Fruit fly (Drosophila melanogaster) whole organism, wandering third instar larva: Measurements from ENCODE around the gene p130CAS.

Source experiments
- Abd-B ChIP-seq: fragments of >200 bp; optimal IDR thresholded peaks from 2 replicates; lab custom pipeline; 2017; ENCODE audit warnings: missing biosample characterization, missing genetic modification characterization
- CG32264 ChIP-seq: fragments of 200-800 bp; sonication (Bioruptor generic); optimal IDR thresholded peaks from 2 replicates; lab custom pipeline; 2016; ENCODE audit warnings: missing biosample characterization, missing genetic modification characterization
- CG9705 ChIP-seq: fragments of 200-800 bp; sonication (Bioruptor generic); optimal IDR thresholded peaks from 2 replicates; lab custom pipeline; 2018; ENCODE audit warnings: missing biosample characterization, mild to moderate bottlenecking, missing genetic modification characterization
- Dfd ChIP-seq: fragments of >200 bp; optimal IDR thresholded peaks from 2 replicates; lab custom pipeline; 2017; ENCODE audit warnings: missing biosample characterization, missing genetic modification characterization
- Dif ChIP-seq: fragments of 200-275, 200-300 bp; sonication (Bioruptor generic); optimal IDR thresholded peaks from 2 replicates; lab custom pipeline; 2018; ENCODE audit warnings: missing biosample characterization, missing genetic modification characterization; ENCODE audit not compliant: partially characterized antibody
- HLH106 ChIP-seq: fragments of 200-800 bp; optimal IDR thresholded peaks from 3 replicates; lab custom pipeline; 2019; ENCODE audit warnings: missing biosample characterization, mild to moderate bottlenecking, missing genetic modification characterization, moderate library complexity
- Hr83 ChIP-seq: fragments of 200-300 bp; sonication (Bioruptor generic); optimal IDR thresholded peaks from 2 replicates; lab custom pipeline; 2016; ENCODE audit warnings: missing biosample characterization, mild to moderate bottlenecking, missing genetic modification characterization, moderate library complexity; ENCODE audit not compliant: poor library complexity, severe bottlenecking
- Jra ChIP-seq: sonication (Bioruptor generic); optimal IDR thresholded peaks from 2 replicates; lab custom pipeline; 2016; ENCODE audit warnings: missing biosample characterization, missing genetic modification characterization
- Mio ChIP-seq: sonication (Bioruptor generic); optimal IDR thresholded peaks from 2 replicates; lab custom pipeline; 2016; ENCODE audit warnings: missing biosample characterization, missing genetic modification characterization
- N ChIP-seq: fragments of >200 bp; optimal IDR thresholded peaks from 2 replicates; lab custom pipeline; 2018; ENCODE audit warnings: missing biosample characterization, missing external identifiers, missing genetic modification characterization
- OdsH ChIP-seq: fragments of 200-800 bp; sonication (Bioruptor generic); optimal IDR thresholded peaks from 2 replicates; lab custom pipeline; 2016; ENCODE audit warnings: missing biosample characterization, mild to moderate bottlenecking, missing genetic modification characterization
- Rel ChIP-seq, 2 experiments: fragments of 200-800 bp; sonication (Bioruptor generic) in 1 of 2; optimal IDR thresholded peaks; 2 replicates in 1 of 2; 3 replicates in 1 of 2; lab custom pipeline; 2016 to 2019; ENCODE audit warnings: mild to moderate bottlenecking in 2 of 2, missing biosample characterization in 2 of 2, missing genetic modification characterization in 2 of 2, moderate library complexity in 1 of 2
- br ChIP-seq: fragments of 200-800 bp; sonication (Bioruptor generic); optimal IDR thresholded peaks from 2 replicates; lab custom pipeline; 2016; ENCODE audit warnings: missing biosample characterization, missing genetic modification characterization
- brk ChIP-seq: fragments of 200-800 bp; sonication (Bioruptor generic); optimal IDR thresholded peaks from 2 replicates; lab custom pipeline; 2016; ENCODE audit warnings: missing biosample characterization, mild to moderate bottlenecking, missing genetic modification characterization
- dl ChIP-seq, 2 experiments: fragments of 175-275, 200-275 bp in 1 of 2; fragments of 200-275 bp in 1 of 2; sonication (Bioruptor generic); optimal IDR thresholded peaks; lab custom pipeline; 2018; ENCODE audit warnings: mild to moderate bottlenecking in 2 of 2, missing biosample characterization in 2 of 2, missing genetic modification characterization in 2 of 2, moderate library complexity in 2 of 2; ENCODE audit not compliant: partially characterized antibody in 2 of 2, insufficient read depth in 1 of 2
- dmrt93B ChIP-seq: fragments of 200-800 bp; sonication (Bioruptor generic); optimal IDR thresholded peaks from 2 replicates; lab custom pipeline; 2018; ENCODE audit warnings: missing biosample characterization, mild to moderate bottlenecking, missing genetic modification characterization
- dsf ChIP-seq: sonication (Bioruptor generic); optimal IDR thresholded peaks from 2 replicates; lab custom pipeline; 2016; ENCODE audit warnings: missing biosample characterization, missing genetic modification characterization, borderline replicate concordance
- ey ChIP-seq: fragments of 200-800 bp; sonication (Bioruptor generic); optimal IDR thresholded peaks from 2 replicates; lab custom pipeline; 2016; ENCODE audit warnings: missing biosample characterization, missing genetic modification characterization
- foxo ChIP-seq, 2 experiments: fragments of 200-800 bp; sonication (Bioruptor generic); optimal IDR thresholded peaks; 2 replicates in 1 of 2; 3 replicates in 1 of 2; lab custom pipeline; 2016 to 2017; ENCODE audit warnings: missing biosample characterization in 2 of 2, missing genetic modification characterization in 2 of 2
- h ChIP-seq: fragments of 200-800 bp; sonication (Bioruptor generic); optimal IDR thresholded peaks from 3 replicates; lab custom pipeline; 2016; ENCODE audit warnings: missing biosample characterization, mild to moderate bottlenecking, missing genetic modification characterization
- jim ChIP-seq: fragments of 175-275, 200-325 bp; sonication (Bioruptor generic); optimal IDR thresholded peaks from 2 replicates; lab custom pipeline; 2016; ENCODE audit warnings: missing biosample characterization, mild to moderate bottlenecking, missing genetic modification characterization
- lola ChIP-seq: fragments of >200 bp; optimal IDR thresholded peaks from 2 replicates; lab custom pipeline; 2017; ENCODE audit warnings: missing biosample characterization, missing genetic modification characterization
- pan ChIP-seq: fragments of >200 bp; optimal IDR thresholded peaks from 2 replicates; lab custom pipeline; 2017
- psq ChIP-seq: fragments of 200-800 bp; sonication (Bioruptor generic); optimal IDR thresholded peaks from 3 replicates; lab custom pipeline; 2017; ENCODE audit warnings: missing biosample characterization, mild to moderate bottlenecking, missing genetic modification characterization, moderate library complexity
- rgr ChIP-seq: fragments of 200-800 bp; sonication (Bioruptor generic); optimal IDR thresholded peaks from 3 replicates; lab custom pipeline; 2016; ENCODE audit warnings: missing biosample characterization, mild to moderate bottlenecking, missing genetic modification characterization
- sage ChIP-seq: fragments of 200-800 bp; sonication (Bioruptor generic); optimal IDR thresholded peaks from 2 replicates; lab custom pipeline; 2016; ENCODE audit warnings: missing biosample characterization, mild to moderate bottlenecking, missing genetic modification characterization
- tai ChIP-seq: sonication (Bioruptor generic); optimal IDR thresholded peaks from 2 replicates; lab custom pipeline; 2016; ENCODE audit warnings: missing biosample characterization, missing genetic modification characterization
- woc ChIP-seq: sonication (Bioruptor generic); optimal IDR thresholded peaks from 2 replicates; lab custom pipeline; 2016; ENCODE audit warnings: missing biosample characterization, mild to moderate bottlenecking, missing genetic modification characterization

p130CAS gene

DNA sequence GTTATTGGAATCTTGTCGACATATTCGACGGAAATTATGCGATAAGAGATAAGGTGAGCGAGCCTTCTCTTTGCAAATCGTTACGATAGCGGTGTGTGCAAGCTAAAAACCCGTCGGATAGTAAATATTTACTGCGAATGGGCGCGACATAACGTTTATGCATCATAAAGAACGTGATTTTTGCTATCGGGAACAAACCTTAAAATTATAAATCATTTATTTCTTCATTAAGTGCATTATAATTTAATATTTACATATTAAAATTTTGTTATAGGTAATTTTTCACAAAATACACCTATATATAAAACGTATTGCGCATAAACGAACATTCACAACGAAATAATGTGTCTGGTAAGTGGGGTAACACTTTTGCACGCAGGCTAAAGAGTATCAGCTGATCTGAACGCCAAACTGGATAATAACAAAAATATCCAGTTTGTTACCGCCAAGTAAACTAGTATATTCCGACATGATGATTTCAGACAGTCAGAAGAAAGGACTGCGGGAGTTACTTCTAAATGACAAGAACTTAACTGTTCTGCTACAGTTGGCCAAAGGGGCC lies 53.1 kb downstream of the p130CAS start, which contains the start of the genes Gk1 and CG13876 (continued):
- TF ChIP-seq HLH106 (peak; percentile 98), CG9705 (GFP tag; lab: Kevin White, UChicago) (peak; percentile 94), Abd-B (no peak), CG32264 (GFP tag; lab: Kevin White, UChicago) (peak; percentile 52), rgr (GFP tag; lab: Kevin White, UChicago) (peak; percentile 97), N (GFP tag; lab: Kevin White, UChicago) (no peak), dl (GFP tag; optimal IDR thresholded peaks at IDR 0.05; lab: Kevin White, UChicago; ENCODE audit: insufficient read depth in 1 of 2, partially characterized antibody in 2 of 2) (no peak), Jra (GFP tag; lab: Kevin White, UChicago) (peak; percentile 77), OdsH (GFP tag; lab: Kevin White, UChicago) (peak; percentile 96), pan (lab: Kevin White, UChicago) (no peak), br (no peak), dmrt93B (GFP tag; lab: Kevin White, UChicago) (no peak), dsf (GFP tag; lab: Kevin White, UChicago) (peak; percentile 51), Hr83 (GFP tag; lab: Kevin White, UChicago) (peak; percentile 21)

DNA sequence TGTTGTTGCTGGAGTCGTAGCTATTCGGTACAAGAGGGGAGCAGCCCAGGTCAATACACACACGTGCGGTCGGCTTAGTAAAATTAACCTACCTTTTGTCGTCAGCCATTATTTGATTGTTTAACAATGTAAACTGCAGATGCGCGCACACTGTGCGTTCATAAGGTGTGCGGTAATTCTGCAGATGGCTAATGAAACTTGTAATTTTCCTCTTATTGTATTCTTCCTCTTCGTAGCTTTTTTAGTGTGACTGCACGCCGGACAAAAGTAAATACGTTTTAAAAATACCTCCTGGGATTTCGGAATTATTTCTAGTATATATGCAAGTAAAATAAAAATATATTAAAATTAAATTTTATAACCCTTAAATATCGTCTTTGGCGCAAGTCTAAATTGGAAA lies 58.5 kb downstream of the p130CAS start, which contains the start of gene Prp4k:
Prp4k (minus strand) TSS at position 258 of the 400 bp plus-strand sequence.
- TF ChIP-seq psq (peak; percentile 21), foxo (GFP tag; optimal IDR thresholded peaks at IDR 0.05; lab: Kevin White, UChicago) (no peak), Rel (GFP tag; optimal IDR thresholded peaks at IDR 0.05; lab: Kevin White, UChicago) (no peak), Rel (tag; optimal IDR thresholded peaks at IDR 0.05; lab: Kevin White, UChicago) (peak; percentile 30), dmrt93B (GFP tag; lab: Kevin White, UChicago) (no peak)

DNA sequence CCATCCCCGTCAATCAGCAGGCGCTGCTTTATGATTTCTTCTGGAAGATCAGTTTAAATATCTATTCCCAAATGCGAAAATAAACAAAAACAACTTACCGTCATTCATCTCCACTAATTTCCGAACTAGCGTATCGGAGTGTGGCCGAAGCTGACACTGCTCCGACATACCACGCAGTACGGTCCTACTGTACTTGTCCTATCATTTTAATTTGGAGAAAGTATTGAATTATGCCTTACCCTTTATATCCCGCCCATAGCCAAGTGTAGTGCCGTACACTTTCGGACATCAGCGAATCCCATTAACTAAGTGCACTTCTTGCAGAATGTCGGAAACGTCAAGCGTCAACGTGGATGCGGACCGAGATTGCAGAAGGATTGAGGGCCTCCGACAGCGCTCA lies 59.8 kb downstream of the p130CAS start, which contains the start of the genes thoc7 and Dis3l2:
thoc7 (minus strand) TSS at position 168 of the 400 bp plus-strand sequence.
Dis3l2 (plus strand) TSS at position 190 of the 400 bp plus-strand sequence.
- no peak for TF ChIP-seq br
- no peak for TF ChIP-seq N (GFP tag; lab: Kevin White, UChicago)
- TF ChIP-seq foxo (GFP tag; optimal IDR thresholded peaks at IDR 0.05; lab: Kevin White, UChicago) = no peak
- no peak for TF ChIP-seq CG9705 (GFP tag; lab: Kevin White, UChicago)
- no peak for TF ChIP-seq Jra (GFP tag; lab: Kevin White, UChicago)
- TF ChIP-seq pan (lab: Kevin White, UChicago) = no peak
- TF ChIP-seq Mio (GFP tag; lab: Kevin White, UChicago) = no peak
- TF ChIP-seq psq = no peak
- no peak for TF ChIP-seq dl (GFP tag; optimal IDR thresholded peaks at IDR 0.05; lab: Kevin White, UChicago; ENCODE audit: insufficient read depth in 1 of 2, partially characterized antibody in 2 of 2)
- no peak for TF ChIP-seq brk (GFP tag; lab: Kevin White, UChicago)
- TF ChIP-seq h = no peak
- TF ChIP-seq CG32264 (GFP tag; lab: Kevin White, UChicago) = no peak
- no peak for TF ChIP-seq OdsH (GFP tag; lab: Kevin White, UChicago)
- no peak for TF ChIP-seq Dfd (GFP tag; lab: Kevin White, UChicago)
- TF ChIP-seq tai = no peak
- no peak for TF ChIP-seq Dif
- TF ChIP-seq woc (GFP tag; lab: Kevin White, UChicago) = no peak

DNA sequence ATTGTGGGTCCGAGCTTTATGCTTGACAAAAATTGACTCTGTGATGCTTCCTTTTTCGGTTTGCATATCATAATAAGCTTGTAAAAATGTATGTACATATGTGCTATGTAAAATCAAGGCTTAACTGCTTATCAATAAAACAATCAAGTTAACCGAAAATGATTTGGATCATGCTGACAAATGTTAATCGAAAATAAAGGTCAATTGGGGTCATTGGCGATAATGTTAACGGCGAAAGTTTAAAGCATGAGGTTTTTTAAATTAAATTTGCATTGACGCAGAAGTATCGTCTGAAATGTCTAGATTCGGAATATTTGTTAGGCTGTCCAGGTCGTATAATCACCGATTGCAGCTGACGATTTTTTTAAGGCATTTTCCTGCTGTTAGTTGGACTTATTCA lies 63.6 kb downstream of the p130CAS start, which contains the start of gene Kaz1-ORFB:
Kaz1-ORFB (plus strand) TSS at position 301 of the 400 bp plus-strand sequence.
- TF ChIP-seq ey = no peak

DNA sequence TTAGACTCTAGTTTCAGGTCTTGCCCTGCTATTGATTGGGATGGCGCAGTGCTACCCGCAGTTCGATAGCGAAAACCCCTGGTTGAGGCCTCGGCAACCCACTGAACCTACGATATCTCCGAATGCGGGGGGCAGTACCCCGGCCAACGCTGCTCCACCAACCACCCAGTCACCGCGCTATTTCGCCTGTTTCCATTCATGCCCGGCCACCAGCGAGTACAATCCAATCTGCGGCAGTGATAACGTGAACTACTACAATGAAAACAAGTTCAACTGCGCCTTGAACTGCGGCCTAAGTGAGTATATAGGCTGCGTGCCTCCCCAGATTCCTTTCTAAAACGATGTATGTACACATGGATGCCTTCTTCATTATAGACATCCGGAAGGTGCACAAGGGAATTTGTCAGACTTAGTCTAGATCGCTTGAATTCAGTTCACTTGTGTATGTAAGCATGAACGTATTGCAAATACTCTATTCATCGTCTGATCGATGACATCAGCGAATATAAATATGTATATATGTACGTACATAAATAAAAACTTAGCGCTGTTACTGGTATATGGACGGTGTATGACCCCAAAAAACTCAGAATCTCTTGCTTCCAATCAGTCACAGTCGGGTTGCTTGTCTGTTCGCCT lies 64.9 kb downstream of the p130CAS start, which contains the start of gene CG13877:
CG13877 (plus strand) TSS at position 589 of the 639 bp plus-strand sequence.
- TF ChIP-seq foxo (GFP tag; optimal IDR thresholded peaks at IDR 0.05; lab: Kevin White, UChicago) (no peak), tai (no peak), Hr83 (GFP tag; lab: Kevin White, UChicago) (no peak), brk (GFP tag; lab: Kevin White, UChicago) (no peak), jim (GFP tag; lab: Kevin White, UChicago) (no peak), sage (GFP tag; lab: Kevin White, UChicago) (no peak), lola (GFP tag; lab: Kevin White, UChicago) (no peak), N (GFP tag; lab: Kevin White, UChicago) (no peak)
